Worm (Caenorhabditis elegans) whole organism, mixed stage, embryonic: ENCODE measurements around the gene cpt-2.
"Not testable (repeated sequence)": the region's sequence is repeated elsewhere in the genome, so short reads cannot be mapped to it uniquely, and the experiment has no call there.

ENCODE experiments used
- M03D4.4 ChIP-seq: sonication (generic microtip); optimal IDR thresholded peaks from 2 replicates; lab custom pipeline; 2017; ENCODE audit warnings: mild to moderate bottlenecking, missing genetic modification characterization, missing compliant biosample characterization
- bed-3 ChIP-seq: fragments of 200-800 bp; sonication (Bioruptor generic); optimal IDR thresholded peaks from 3 replicates; lab custom pipeline; 2018; ENCODE audit warnings: mild to moderate bottlenecking, missing genetic modification characterization, moderate library complexity, missing compliant biosample characterization
- blmp-1 ChIP-seq: fragments of 150-350 bp; optimal IDR thresholded peaks from 2 replicates; lab custom pipeline; 2014; ENCODE audit warnings: missing biosample characterization, missing genetic modification characterization
- ceh-39 ChIP-seq: fragments of 150-350 bp; optimal IDR thresholded peaks from 2 replicates; lab custom pipeline; 2014; ENCODE audit warnings: missing biosample characterization, missing genetic modification characterization
- ceh-43 ChIP-seq: fragments of 200-800 bp; sonication (Bioruptor generic); optimal IDR thresholded peaks from 2 replicates; lab custom pipeline; 2018; ENCODE audit warnings: mild to moderate bottlenecking, missing genetic modification characterization, moderate library complexity, missing compliant biosample characterization
- ceh-83 ChIP-seq: fragments of 200-800 bp; sonication (Bioruptor generic); optimal IDR thresholded peaks from 2 replicates; lab custom pipeline; 2018; ENCODE audit warnings: mild to moderate bottlenecking, missing genetic modification characterization, missing compliant biosample characterization
- ces-1 ChIP-seq: fragments of 150-350 bp; optimal IDR thresholded peaks from 2 replicates; lab custom pipeline; 2014; ENCODE audit warnings: missing biosample characterization, missing genetic modification reagents, missing genetic modification characterization
- cnd-1 ChIP-seq: fragments of 200-800 bp; sonication (Bioruptor generic); optimal IDR thresholded peaks from 2 replicates; lab custom pipeline; 2018; ENCODE audit warnings: mild to moderate bottlenecking, missing genetic modification characterization, missing compliant biosample characterization
- drap-1 ChIP-seq: fragments of 200-800 bp; sonication (Bioruptor generic); optimal IDR thresholded peaks from 3 replicates; lab custom pipeline; 2018; ENCODE audit warnings: mild to moderate bottlenecking, missing genetic modification characterization, missing compliant biosample characterization
- elt-1 ChIP-seq: sonication (generic microtip); optimal IDR thresholded peaks from 2 replicates; lab custom pipeline; 2017; ENCODE audit warnings: missing genetic modification characterization, mild to moderate bottlenecking, missing compliant biosample characterization, antibody characterized with exemption, moderate library complexity, borderline replicate concordance; ENCODE audit not compliant: insufficient read depth
- elt-3 ChIP-seq: fragments of 150-350 bp; optimal IDR thresholded peaks from 2 replicates; lab custom pipeline; 2014; ENCODE audit warnings: missing biosample characterization, missing genetic modification characterization
- flh-1 ChIP-seq: fragments of 200-800 bp; sonication (Bioruptor generic); optimal IDR thresholded peaks from 2 replicates; lab custom pipeline; 2018; ENCODE audit warnings: mild to moderate bottlenecking, missing genetic modification characterization, moderate library complexity, missing compliant biosample characterization
- ham-2 ChIP-seq: fragments of 200-800 bp; sonication (Bioruptor generic); optimal IDR thresholded peaks from 2 replicates; lab custom pipeline; 2018; ENCODE audit warnings: mild to moderate bottlenecking, missing genetic modification characterization, missing compliant biosample characterization
- hlh-1 ChIP-seq: fragments of 150-350 bp; optimal IDR thresholded peaks from 2 replicates; lab custom pipeline; 2014; ENCODE audit warnings: missing biosample characterization, missing genetic modification reagents, missing genetic modification characterization
- lin-13 ChIP-seq: fragments of 150-350 bp; optimal IDR thresholded peaks from 2 replicates; lab custom pipeline; 2014; ENCODE audit warnings: missing biosample characterization, missing genetic modification characterization
- lin-32 ChIP-seq: fragments of 200-800 bp; sonication (Bioruptor generic); optimal IDR thresholded peaks from 2 replicates; lab custom pipeline; 2018; ENCODE audit warnings: mild to moderate bottlenecking, missing genetic modification characterization, missing compliant biosample characterization
- lsy-2 ChIP-seq: fragments of 150-350 bp; optimal IDR thresholded peaks from 2 replicates; lab custom pipeline; 2014; ENCODE audit warnings: missing biosample characterization, missing genetic modification characterization
- mab-5 ChIP-seq: fragments of 150-350 bp; optimal IDR thresholded peaks from 2 replicates; lab custom pipeline; 2014; ENCODE audit warnings: missing biosample characterization, missing genetic modification characterization
- mep-1 ChIP-seq: fragments of 150-350 bp; optimal IDR thresholded peaks from 2 replicates; lab custom pipeline; 2017; ENCODE audit warnings: missing biosample characterization, missing genetic modification reagents, missing genetic modification characterization, inconsistent platforms
- mls-2 ChIP-seq: sonication (generic microtip); optimal IDR thresholded peaks from 2 replicates; lab custom pipeline; 2016; ENCODE audit warnings: mild to moderate bottlenecking, missing genetic modification characterization, moderate library complexity, missing compliant biosample characterization
- nhr-12 ChIP-seq: fragments of 150-350 bp; optimal IDR thresholded peaks from 2 replicates; lab custom pipeline; 2014; ENCODE audit warnings: missing biosample characterization, missing genetic modification characterization
- nhr-2 ChIP-seq: fragments of 150-350 bp; optimal IDR thresholded peaks from 2 replicates; lab custom pipeline; 2014; ENCODE audit warnings: missing biosample characterization, missing genetic modification characterization
- nhr-237 ChIP-seq: fragments of 150-350 bp; optimal IDR thresholded peaks from 2 replicates; lab custom pipeline; 2014; ENCODE audit warnings: missing biosample characterization, missing genetic modification characterization
- nhr-28 ChIP-seq: fragments of 150-350 bp; optimal IDR thresholded peaks from 2 replicates; lab custom pipeline; 2014; ENCODE audit warnings: missing biosample characterization, missing genetic modification characterization
- nhr-76 ChIP-seq: sonication (generic microtip); optimal IDR thresholded peaks from 2 replicates; lab custom pipeline; 2017; ENCODE audit warnings: missing biosample characterization, missing genetic modification characterization
- pha-4 ChIP-seq: fragments of 150-350 bp; optimal IDR thresholded peaks from 2 replicates; lab custom pipeline; 2018; ENCODE audit warnings: missing biosample characterization, missing genetic modification reagents, missing genetic modification characterization
- sem-2 ChIP-seq: fragments of 200-800 bp; sonication (Bioruptor generic); optimal IDR thresholded peaks from 2 replicates; lab custom pipeline; 2018; ENCODE audit warnings: mild to moderate bottlenecking, missing genetic modification characterization, missing compliant biosample characterization
- snpc-4 ChIP-seq: fragments of 150-350 bp; optimal IDR thresholded peaks from 2 replicates; lab custom pipeline; 2014; ENCODE audit warnings: missing biosample characterization, missing genetic modification characterization
- sptf-1 ChIP-seq: sonication (generic microtip); optimal IDR thresholded peaks from 2 replicates; lab custom pipeline; 2017; ENCODE audit warnings: mild to moderate bottlenecking, missing genetic modification characterization, moderate library complexity, missing compliant biosample characterization
- tbx-8 ChIP-seq: fragments of 200-800 bp; sonication (Bioruptor generic); optimal IDR thresholded peaks from 2 replicates; lab custom pipeline; 2018; ENCODE audit warnings: mild to moderate bottlenecking, missing genetic modification characterization, moderate library complexity, missing compliant biosample characterization
- unc-120 ChIP-seq: sonication (generic microtip); optimal IDR thresholded peaks from 2 replicates; lab custom pipeline; 2017; ENCODE audit warnings: missing genetic modification characterization, missing compliant biosample characterization; ENCODE audit not compliant: poor library complexity, severe bottlenecking
- unc-39 ChIP-seq: fragments of 150-350 bp; optimal IDR thresholded peaks from 2 replicates; lab custom pipeline; 2014; ENCODE audit warnings: missing biosample characterization, missing genetic modification characterization
- unc-62 ChIP-seq: fragments of 150-350 bp; optimal IDR thresholded peaks from 2 replicates; lab custom pipeline; 2014; ENCODE audit warnings: missing biosample characterization, missing genetic modification reagents, missing genetic modification characterization
- zip-8 ChIP-seq: fragments of 150-350 bp; optimal IDR thresholded peaks from 2 replicates; lab custom pipeline; 2014; ENCODE audit warnings: missing biosample characterization, missing genetic modification characterization
- ztf-11 ChIP-seq: fragments of 150-350 bp; optimal IDR thresholded peaks from 2 replicates; lab custom pipeline; 2014; ENCODE audit warnings: missing biosample characterization, missing genetic modification characterization

The cpt-2 gene

ce11 chrIV:11149454-11150163 lies 29.8 kb upstream of the cpt-2 start, which contains the start of the genes F01G4.6 and pfd-1:
Gene F01G4.6, minus strand, starts transcription at chrIV:11149504.
Gene pfd-1, plus strand, starts transcription at chrIV:11150113.
- TF ChIP-seq nhr-2 (peak; percentile 24), sem-2 (GFP tag; lab: Kevin White, UChicago) (no peak), cnd-1 (tag; lab: Kevin White, UChicago) (peak; percentile 25), nhr-76 (tag; lab: Kevin White, UChicago) (no peak), pha-4 (tag; lab: Kevin White, UChicago) (peak; percentile 71), elt-3 (tag; lab: Kevin White, UChicago) (no peak), unc-39 (tag; lab: Kevin White, UChicago) (no peak), blmp-1 (tag; lab: Kevin White, UChicago) (peak; percentile 23), unc-62 (peak; percentile 58), mls-2 (tag; lab: Kevin White, UChicago) (no peak), drap-1 (GFP tag; lab: Kevin White, UChicago) (peak; percentile 20), bed-3 (no peak), hlh-1 (tag; lab: Kevin White, UChicago) (peak; percentile 57), nhr-28 (tag; lab: Kevin White, UChicago) (no peak), ceh-43 (no peak), nhr-12 (no peak), snpc-4 (tag; lab: Kevin White, UChicago) (no peak), lin-13 (tag; lab: Kevin White, UChicago) (peak; percentile 79), M03D4.4 (tag; lab: Kevin White, UChicago) (peak; percentile 65), tbx-8 (GFP tag; lab: Kevin White, UChicago) (no peak), unc-120 (tag; lab: Kevin White, UChicago) (peak; percentile 69), ces-1 (GFP tag; lab: Kevin White, UChicago) (peak; percentile 86), sptf-1 (tag; lab: Kevin White, UChicago) (peak; percentile 74), flh-1 (GFP tag; lab: Kevin White, UChicago) (no peak), ztf-11 (tag; lab: Kevin White, UChicago) (no peak), mep-1 (peak; percentile 82), lsy-2 (tag; lab: Kevin White, UChicago) (peak; percentile 97), zip-8 (no peak), lin-32 (GFP tag; lab: Kevin White, UChicago) (no peak), ceh-39 (peak; percentile 29), elt-1 (tag; lab: Kevin White, UChicago) (no peak), nhr-237 (peak; percentile 88), mab-5 (tag; lab: Kevin White, UChicago) (no peak), ceh-83 (GFP tag; lab: Kevin White, UChicago) (no peak), ham-2 (GFP tag; lab: Kevin White, UChicago) (no peak)

- TF ChIP-seq ceh-43: no peak
- no peak for TF ChIP-seq lin-13 (tag; lab: Kevin White, UChicago)
- TF ChIP-seq ham-2 (GFP tag; lab: Kevin White, UChicago): no peak
- no peak for TF ChIP-seq bed-3
- no peak for TF ChIP-seq nhr-2
- TF ChIP-seq unc-62: no peak
- TF ChIP-seq mep-1: no peak
- no peak for TF ChIP-seq nhr-28 (tag; lab: Kevin White, UChicago)
These were observed 28.6 kb upstream of the cpt-2 start, which contains the start of gene C08F8.2 for ce11 chrIV:11150844-11151243. Gene C08F8.2, plus strand, starts transcription at chrIV:11150997.

ce11 chrIV:11154425-11155114 lies 24.9 kb upstream of the cpt-2 start, which contains the start of gene C08F8.3:
Gene C08F8.3, plus strand, starts transcription at chrIV:11155044.
- not testable (repeated sequence) for TF ChIP-seq pha-4 (tag; lab: Kevin White, UChicago); nhr-237; ceh-43
- TF ChIP-seq, all 35 proteins: peak for 0; not testable (repeated sequence) for 35
